Fruit fly (Drosophila melanogaster): ENCODE measurements around the gene RpS13.

dm6 chr2L:8365701-8366643, 1.5 kb upstream of the RpS13 start, which contains the start of gene Pp2A-29B:
- peak; percentile 19 for TF ChIP-seq CG30403 (GFP tag; optimal IDR thresholded peaks at IDR 0.05)
- no peak for TF ChIP-seq cas (GFP tag; IDR thresholded peaks at IDR 0.05)
- TF ChIP-seq dan (GFP tag; IDR thresholded peaks at IDR 0.05), result no peak
- TF ChIP-seq ab (GFP tag; optimal IDR thresholded peaks at IDR 0.05), result no peak
- TF ChIP-seq pan (optimal IDR thresholded peaks at IDR 0.05), result no peak
- TF ChIP-seq pan (GFP tag; optimal IDR thresholded peaks at IDR 0.05 in 1 of 2, IDR thresholded peaks at IDR 0.05 in 1 of 2), result no peak
- no peak for TF ChIP-seq da (GFP tag; optimal IDR thresholded peaks at IDR 0.05)
- TF ChIP-seq chn (GFP tag; optimal IDR thresholded peaks at IDR 0.05), result no peak
- peak; percentile 8; the same call in 1 of the 4 replicates for TF ChIP-seq Gug (GFP tag; IDR thresholded peaks at IDR 0.05)
- peak; percentile 84 for TF ChIP-seq CG8478 (optimal IDR thresholded peaks at IDR 0.05)
- peak; percentile 100 for TF ChIP-seq BEAF-32 (GFP tag; optimal IDR thresholded peaks at IDR 0.05)
- no peak for TF ChIP-seq CG6683 (GFP tag; optimal IDR thresholded peaks at IDR 0.05)
- peak; percentile 71 for TF ChIP-seq CG30020 (tag; optimal IDR thresholded peaks at IDR 0.05)
- peak; percentile 23 for TF ChIP-seq Max (GFP tag; optimal IDR thresholded peaks at IDR 0.05)
- no peak for TF ChIP-seq Mad (GFP tag; optimal IDR thresholded peaks at IDR 0.05)

Measured in whole organism, embryonic.